Worm (Caenorhabditis elegans) whole organism, L2 larva: Measurements from ENCODE around the gene clec-129.
A peak's percentile ranks its signal among the peaks of the same experiment; 100 is the strongest.
"Not testable (repeated sequence)": the region's sequence is repeated elsewhere in the genome, so short reads cannot be mapped to it uniquely, and the experiment has no call there.

Experiments used
- C34F6.9 ChIP-seq: fragments of 150-350 bp; optimal IDR thresholded peaks from 2 replicates; lab custom pipeline; 2014; ENCODE audit warnings: missing biosample characterization, missing genetic modification characterization
- F13H6.1 ChIP-seq: sonication (generic microtip); optimal IDR thresholded peaks from 2 replicates; lab custom pipeline; 2016; ENCODE audit warnings: missing genetic modification characterization, missing compliant biosample characterization
- R02D3.7 ChIP-seq: fragments of 150-350 bp; optimal IDR thresholded peaks from 2 replicates; lab custom pipeline; 2014; ENCODE audit warnings: missing biosample characterization, missing genetic modification characterization
- ZK546.5 ChIP-seq: sonication (generic microtip); optimal IDR thresholded peaks from 2 replicates; lab custom pipeline; 2017; ENCODE audit warnings: missing biosample characterization, missing genetic modification characterization
- alr-1 ChIP-seq: fragments of 150-350 bp; optimal IDR thresholded peaks from 2 replicates; lab custom pipeline; 2014; ENCODE audit warnings: missing biosample characterization, missing genetic modification characterization
- aly-2 ChIP-seq: fragments of 150-350 bp; optimal IDR thresholded peaks from 2 replicates; lab custom pipeline; 2014; ENCODE audit warnings: missing biosample characterization, missing genetic modification characterization
- ceh-82 ChIP-seq: fragments of 150-350 bp; optimal IDR thresholded peaks from 2 replicates; lab custom pipeline; 2014; ENCODE audit warnings: missing biosample characterization, missing genetic modification characterization
- crh-2 ChIP-seq: sonication (generic microtip); optimal IDR thresholded peaks from 2 replicates; lab custom pipeline; 2017; ENCODE audit warnings: missing biosample characterization, missing genetic modification characterization
- egl-27 ChIP-seq: sonication (generic microtip); optimal IDR thresholded peaks from 3 replicates; lab custom pipeline; 2017; ENCODE audit warnings: missing biosample characterization, missing genetic modification reagents, missing genetic modification characterization
- elt-3 ChIP-seq: sonication (generic microtip); optimal IDR thresholded peaks from 2 replicates; lab custom pipeline; 2017; ENCODE audit warnings: missing biosample characterization, missing genetic modification characterization
- fos-1 ChIP-seq: fragments of 150-350 bp; optimal IDR thresholded peaks from 2 replicates; lab custom pipeline; 2014; ENCODE audit warnings: missing biosample characterization, missing genetic modification characterization
- gmeb-1 ChIP-seq: fragments of 150-350 bp; optimal IDR thresholded peaks from 2 replicates; lab custom pipeline; 2014; ENCODE audit warnings: missing biosample characterization, missing genetic modification characterization
- lin-11 ChIP-seq: fragments of 150-350 bp; sonication (generic microtip); optimal IDR thresholded peaks from 2 replicates; lab custom pipeline; 2014; ENCODE audit warnings: missing biosample characterization, missing genetic modification characterization, inconsistent platforms, mixed read lengths
- lin-13 ChIP-seq: fragments of 150-350 bp; optimal IDR thresholded peaks from 2 replicates; lab custom pipeline; 2014; ENCODE audit warnings: missing biosample characterization, missing genetic modification reagents, missing genetic modification characterization
- lsy-2 ChIP-seq, 2 experiments: fragments of 150-350 bp in 1 of 2; sonication (generic microtip) in 1 of 2; optimal IDR thresholded peaks; 2 replicates each; lab custom pipeline; 2014 to 2017; ENCODE audit warnings: missing biosample characterization in 2 of 2, missing genetic modification characterization in 2 of 2
- mab-5 ChIP-seq: fragments of 150-350 bp; optimal IDR thresholded peaks from 2 replicates; lab custom pipeline; 2014; ENCODE audit warnings: missing biosample characterization, missing genetic modification characterization
- mbf-1 ChIP-seq: sonication (generic microtip); optimal IDR thresholded peaks from 2 replicates; lab custom pipeline; 2017; ENCODE audit warnings: missing biosample characterization, missing genetic modification characterization
- nhr-11 ChIP-seq: fragments of 150-350 bp; optimal IDR thresholded peaks from 2 replicates; lab custom pipeline; 2014; ENCODE audit warnings: missing biosample characterization, missing genetic modification characterization
- nhr-12 ChIP-seq: fragments of 150-350 bp; optimal IDR thresholded peaks from 2 replicates; lab custom pipeline; 2014; ENCODE audit warnings: missing biosample characterization, missing genetic modification characterization
- nhr-129 ChIP-seq: fragments of 150-350 bp; optimal IDR thresholded peaks from 2 replicates; lab custom pipeline; 2014; ENCODE audit warnings: missing biosample characterization, missing genetic modification characterization
- nhr-25 ChIP-seq: fragments of 150-350 bp; sonication (generic microtip); optimal IDR thresholded peaks from 3 replicates; lab custom pipeline; 2014; ENCODE audit warnings: missing biosample characterization, missing genetic modification characterization
- nhr-77 ChIP-seq: fragments of 150-350 bp; optimal IDR thresholded peaks from 2 replicates; lab custom pipeline; 2014; ENCODE audit warnings: missing biosample characterization, missing genetic modification characterization
- peb-1 ChIP-seq: fragments of 150-350 bp; optimal IDR thresholded peaks from 2 replicates; lab custom pipeline; 2014; ENCODE audit warnings: missing biosample characterization, missing genetic modification characterization
- skn-1 ChIP-seq: sonication (generic microtip); optimal IDR thresholded peaks from 2 replicates; lab custom pipeline; 2017; ENCODE audit warnings: missing biosample characterization, missing genetic modification characterization
- sma-3 ChIP-seq: sonication (generic microtip); optimal IDR thresholded peaks from 2 replicates; lab custom pipeline; 2016; ENCODE audit warnings: missing genetic modification reagents, missing genetic modification characterization, missing compliant biosample characterization
- sma-9 ChIP-seq, 2 experiments: fragments of 150-350 bp in 1 of 2; sonication (generic microtip) in 1 of 2; optimal IDR thresholded peaks; 2 replicates each; lab custom pipeline; 2014 to 2016; ENCODE audit warnings: missing genetic modification characterization in 2 of 2, mild to moderate bottlenecking in 1 of 2, missing biosample characterization in 1 of 2, missing compliant biosample characterization in 1 of 2, missing genetic modification reagents in 1 of 2, moderate library complexity in 1 of 2
- snpc-4 ChIP-seq: fragments of 150-350 bp; optimal IDR thresholded peaks from 2 replicates; lab custom pipeline; 2014; ENCODE audit warnings: missing biosample characterization, missing genetic modification characterization
- unc-55 ChIP-seq: fragments of 150-350 bp; sonication (generic microtip); optimal IDR thresholded peaks from 3 replicates; lab custom pipeline; 2014; ENCODE audit warnings: missing biosample characterization, missing genetic modification reagents, missing genetic modification characterization
- zag-1 ChIP-seq: fragments of 150-350 bp; optimal IDR thresholded peaks from 2 replicates; lab custom pipeline; 2014; ENCODE audit warnings: missing biosample characterization, missing genetic modification characterization
- ztf-4 ChIP-seq: fragments of 150-350 bp; optimal IDR thresholded peaks from 2 replicates; lab custom pipeline; 2014; ENCODE audit warnings: missing biosample characterization, missing genetic modification characterization

clec-129 gene

DNA sequence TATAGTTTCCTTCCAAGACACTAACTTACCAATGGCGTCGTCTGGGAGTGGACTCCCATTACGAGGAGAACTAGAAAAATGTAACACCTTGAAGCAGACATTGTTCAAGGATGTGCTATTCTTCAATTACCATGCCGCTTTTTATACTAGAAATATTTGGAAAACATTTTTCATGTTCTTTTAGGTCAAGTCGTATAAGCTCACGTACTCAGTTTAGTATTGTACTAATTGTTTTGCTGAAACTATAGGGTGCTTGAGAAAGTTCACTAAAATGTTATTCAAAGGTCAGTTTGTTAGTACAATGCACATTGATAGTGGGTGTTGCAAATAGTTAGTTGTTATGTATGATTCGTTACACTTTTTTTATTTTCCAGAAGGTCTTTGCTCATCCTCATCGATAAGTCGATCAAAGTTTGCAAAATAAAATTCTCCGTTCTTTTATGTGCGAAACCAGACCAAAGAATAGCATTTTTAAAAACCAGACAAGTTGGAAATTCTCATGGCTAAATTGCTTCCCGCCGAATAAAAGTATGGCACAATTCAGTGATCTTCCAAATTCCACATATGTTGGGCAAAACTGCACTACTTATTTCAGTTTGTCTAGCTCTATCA is at the start of gene clec-129, which contains the start of gene clec-128:
TSS of gene clec-129 (plus strand) at position 562 of the 612 bp plus-strand sequence.
TSS of gene clec-128 (minus strand) at position 101 of the 612 bp plus-strand sequence.
- TF ChIP-seq R02D3.7 (tag; lab: Kevin White, UChicago) (no peak), nhr-12 (tag; lab: Kevin White, UChicago) (no peak), mbf-1 (tag; lab: Kevin White, UChicago) (no peak), mab-5 (tag; lab: Kevin White, UChicago) (no peak), ztf-4 (no peak), snpc-4 (tag; lab: Kevin White, UChicago) (no peak), skn-1 (tag; lab: Kevin White, UChicago) (no peak), nhr-25 (no peak), alr-1 (tag; lab: Kevin White, UChicago) (no peak), ceh-82 (tag; lab: Kevin White, UChicago) (no peak), aly-2 (tag; lab: Kevin White, UChicago) (no peak)

ce11 chrII:3523547-3523946 is 47.7 kb upstream of the clec-129 start:
- TF ChIP-seq F13H6.1 (tag; lab: Kevin White, UChicago), result peak; percentile 56
- peak; percentile 48 for TF ChIP-seq gmeb-1
- TF ChIP-seq ZK546.5, result peak; percentile 6
- peak; percentile 32 for TF ChIP-seq sma-3 (GFP tag; lab: Kevin White, UChicago)
- peak; percentile 55 for TF ChIP-seq sma-9 (GFP tag; optimal IDR thresholded peaks at IDR 0.05; lab: Kevin White, UChicago)
- TF ChIP-seq sma-9 (tag; optimal IDR thresholded peaks at IDR 0.05; lab: Kevin White, UChicago), result not testable (repeated sequence)
- peak; percentile 61 for TF ChIP-seq nhr-25
- TF ChIP-seq crh-2, result peak; percentile 43
- peak; percentile 89 to 97 for TF ChIP-seq lsy-2 (tag; optimal IDR thresholded peaks at IDR 0.05; lab: Kevin White, UChicago)
- TF ChIP-seq zag-1 (tag; lab: Kevin White, UChicago), result peak; percentile 20
- TF ChIP-seq unc-55, result peak; percentile 87
- TF ChIP-seq lin-11 (tag; lab: Kevin White, UChicago), result peak; percentile 4
- TF ChIP-seq lin-13 (GFP tag; lab: Kevin White, UChicago), result peak; percentile 67
- peak; percentile 68 for TF ChIP-seq C34F6.9 (tag; lab: Kevin White, UChicago)
- TF ChIP-seq nhr-129, result peak; percentile 73

- no peak for TF ChIP-seq nhr-77
Measured at ce11 chrII:3524097-3524496, 47.2 kb upstream of the clec-129 start, which contains the start of gene col-72. col-72 (minus strand) TSS chrII:3524197.

- TF ChIP-seq zag-1 (tag; lab: Kevin White, UChicago) (no peak), elt-3 (no peak), lin-11 (tag; lab: Kevin White, UChicago) (no peak), snpc-4 (tag; lab: Kevin White, UChicago) (no peak), skn-1 (tag; lab: Kevin White, UChicago) (no peak), mab-5 (tag; lab: Kevin White, UChicago) (no peak), peb-1 (tag; lab: Kevin White, UChicago) (no peak), egl-27 (tag; lab: Kevin White, UChicago) (no peak)
Measured at ce11 chrII:3527460-3527859, 43.8 kb upstream of the clec-129 start.

DNA sequence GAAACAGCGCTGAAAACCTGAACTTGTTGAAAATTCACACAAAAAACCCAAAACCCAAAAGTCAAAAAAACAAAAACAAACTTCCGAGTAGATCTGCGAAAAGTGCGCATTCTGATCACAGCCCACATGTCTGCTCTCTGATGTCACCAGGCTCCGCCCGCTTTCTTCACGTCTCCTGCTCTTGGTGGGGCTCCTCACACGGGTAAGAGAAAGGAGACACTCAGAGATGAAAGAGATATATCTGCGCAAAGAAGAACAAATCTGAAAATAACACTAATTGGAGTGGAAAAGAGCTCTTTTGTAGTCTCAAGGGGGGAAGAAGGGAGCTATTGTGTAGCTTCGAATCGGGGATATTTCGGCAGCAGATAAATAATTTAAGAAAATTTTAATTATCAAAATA is 43.0 kb upstream of the clec-129 start, which contains the start of gene ncs-6:
TSS of gene ncs-6 (minus strand) at position 261 of the 400 bp plus-strand sequence.
- TF ChIP-seq nhr-11 (no peak), C34F6.9 (tag; lab: Kevin White, UChicago) (peak; percentile 7), gmeb-1 (no peak)
- TF ChIP-seq, all 48 proteins: peak for 1

ce11 chrII:3540151-3540550 is 31.1 kb upstream of the clec-129 start:
- TF ChIP-seq alr-1 (tag; lab: Kevin White, UChicago) (no peak), fos-1 (tag; lab: Kevin White, UChicago) (no peak)
- TF ChIP-seq, all 48 proteins: peak for 0
